Worm (Caenorhabditis elegans) whole organism, L4 larva: Measurements from ENCODE around the gene Y54G11A.14.

Experiments used
- R02D3.7 ChIP-seq: fragments of 150-350 bp; sonication (generic microtip); optimal IDR thresholded peaks from 3 replicates; lab custom pipeline; 2014; ENCODE audit warnings: missing biosample characterization, missing genetic modification characterization
- lin-15B ChIP-seq: fragments of 150-350 bp; sonication (generic microtip); optimal IDR thresholded peaks from 3 replicates; lab custom pipeline; 2014; ENCODE audit warnings: missing biosample characterization, missing genetic modification characterization
- nhr-237 ChIP-seq: sonication (generic microtip); optimal IDR thresholded peaks from 2 replicates; lab custom pipeline; 2017; ENCODE audit warnings: missing biosample characterization, missing genetic modification characterization
- nhr-28 ChIP-seq: fragments of 150-350 bp; optimal IDR thresholded peaks from 2 replicates; lab custom pipeline; 2014; ENCODE audit warnings: missing biosample characterization, missing genetic modification characterization
- nhr-6 ChIP-seq: fragments of 150-350 bp; optimal IDR thresholded peaks from 2 replicates; lab custom pipeline; 2014; ENCODE audit warnings: missing biosample characterization, missing genetic modification characterization
- nhr-76 ChIP-seq: fragments of 150-350 bp; optimal IDR thresholded peaks from 2 replicates; lab custom pipeline; 2014; ENCODE audit warnings: missing biosample characterization, missing genetic modification characterization
- nhr-77 ChIP-seq: fragments of 150-350 bp; optimal IDR thresholded peaks from 2 replicates; lab custom pipeline; 2014; ENCODE audit warnings: missing biosample characterization, missing genetic modification characterization
- pqm-1 ChIP-seq: sonication (generic microtip); optimal IDR thresholded peaks from 2 replicates; lab custom pipeline; 2017; ENCODE audit warnings: missing biosample characterization, missing genetic modification characterization
- snpc-4 ChIP-seq: fragments of 150-350 bp; optimal IDR thresholded peaks from 2 replicates; lab custom pipeline; 2014; ENCODE audit warnings: missing biosample characterization, missing genetic modification characterization
- unc-62 ChIP-seq, 3 experiments: fragments of 150-350 bp in 1 of 3; sonication (generic microtip); optimal IDR thresholded peaks in 2 of 3; peaks in 1 of 3; 1 replicate in 1 of 3; 2 replicates in 2 of 3; lab custom pipeline; 2014 to 2017; ENCODE audit warnings: missing biosample characterization in 3 of 3, missing genetic modification characterization in 3 of 3, missing genetic modification reagents in 3 of 3, missing genotype in 1 of 3
- vab-7 ChIP-seq: fragments of 200-800 bp; sonication (Bioruptor generic); IDR thresholded peaks from 2 replicates; pipeline ENCODE4 v1.3.6; 2022; ENCODE audit warnings: missing genetic modification reagents, missing genetic modification characterization, missing compliant biosample characterization

DNA sequence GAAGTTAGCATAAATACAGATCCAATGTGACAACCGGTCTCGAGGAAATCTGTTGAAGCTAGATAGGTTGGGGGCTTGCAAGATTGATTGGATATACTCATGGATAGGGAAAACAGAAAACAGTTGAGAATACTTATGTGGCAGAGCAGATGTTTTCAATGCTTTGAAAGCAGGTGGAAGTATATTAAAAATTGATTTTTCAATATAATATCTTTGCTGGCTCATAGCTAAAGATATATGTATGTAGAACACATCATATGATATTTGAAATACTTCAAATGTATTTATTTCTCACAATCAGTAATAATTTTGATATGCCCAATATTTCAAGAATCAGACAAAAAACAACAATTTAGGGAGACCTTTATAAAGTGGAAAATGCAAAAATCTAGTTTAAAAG, 30.7 kb upstream of the Y54G11A.14 start, which contains the start of gene srh-41:
- no peak for TF ChIP-seq snpc-4
- TF ChIP-seq R02D3.7 (tag; lab: Kevin White, UChicago): no peak
- TF ChIP-seq nhr-77 (tag; lab: Kevin White, UChicago): no peak
- TF ChIP-seq lin-15B: no peak
- TF ChIP-seq nhr-6 (tag; lab: Kevin White, UChicago): no peak
- TF ChIP-seq nhr-28: no peak
- no peak for TF ChIP-seq nhr-76
- TF ChIP-seq nhr-237 (tag; lab: Kevin White, UChicago): no peak
- TF ChIP-seq unc-62 (GFP tag; optimal IDR thresholded peaks at IDR 0.05 in 1 of 2; lab: Kevin White, UChicago): no peak
- no peak for TF ChIP-seq unc-62 (tag; optimal IDR thresholded peaks at IDR 0.05; lab: Kevin White, UChicago)
- no peak for TF ChIP-seq vab-7 (GFP tag; lab: Robert Waterston, UW)
- no peak for TF ChIP-seq pqm-1 (tag; lab: Kevin White, UChicago)
